Worm (Caenorhabditis elegans) whole organism, L3 larva: Measurements from ENCODE around the gene ZK228.13.

Source experiments
- R02D3.7 ChIP-seq: fragments of 150-350 bp; optimal IDR thresholded peaks from 2 replicates; lab custom pipeline; 2014; ENCODE audit warnings: missing biosample characterization, missing genetic modification characterization
- aly-2 ChIP-seq: fragments of 150-350 bp; optimal IDR thresholded peaks from 2 replicates; lab custom pipeline; 2014; ENCODE audit warnings: missing biosample characterization, missing genetic modification characterization
- ama-1 ChIP-seq: fragments of 150-350 bp; optimal IDR thresholded peaks from 2 replicates; lab custom pipeline; 2018
- ceh-16 ChIP-seq: sonication (generic microtip); optimal IDR thresholded peaks from 2 replicates; lab custom pipeline; 2017; ENCODE audit warnings: missing biosample characterization, missing genetic modification characterization
- ceh-28 ChIP-seq: fragments of 150-350 bp; optimal IDR thresholded peaks from 2 replicates; lab custom pipeline; 2014; ENCODE audit warnings: missing biosample characterization, missing genetic modification reagents, missing genetic modification characterization
- ceh-82 ChIP-seq: fragments of 150-350 bp; optimal IDR thresholded peaks from 2 replicates; lab custom pipeline; 2014; ENCODE audit warnings: missing biosample characterization, missing genetic modification characterization
- ceh-9 ChIP-seq: sonication (generic microtip); optimal IDR thresholded peaks from 2 replicates; lab custom pipeline; 2018; ENCODE audit warnings: missing biosample characterization, missing genetic modification characterization
- daf-12 ChIP-seq: fragments of 150-350 bp; optimal IDR thresholded peaks from 2 replicates; lab custom pipeline; 2014; ENCODE audit warnings: missing biosample characterization, missing genetic modification reagents, missing genetic modification characterization
- egl-27 ChIP-seq: sonication (generic microtip); optimal IDR thresholded peaks from 4 replicates; lab custom pipeline; 2017; ENCODE audit warnings: missing biosample characterization, missing genetic modification reagents, missing genetic modification characterization
- elt-1 ChIP-seq: fragments of 150-350 bp; optimal IDR thresholded peaks from 2 replicates; lab custom pipeline; 2014; ENCODE audit warnings: missing biosample characterization, missing genetic modification characterization
- elt-2 ChIP-seq: sonication (generic microtip); optimal IDR thresholded peaks from 2 replicates; lab custom pipeline; 2016; ENCODE audit warnings: missing genetic modification reagents, mild to moderate bottlenecking, missing genetic modification characterization, missing compliant biosample characterization
- eor-1 ChIP-seq, 2 experiments: fragments of 150-350 bp; optimal IDR thresholded peaks; 2 replicates each; lab custom pipeline; 2014 to 2018; ENCODE audit warnings: missing biosample characterization in 2 of 2, missing genetic modification characterization in 2 of 2
- fkh-10 ChIP-seq: sonication (generic microtip); optimal IDR thresholded peaks from 2 replicates; lab custom pipeline; 2017; ENCODE audit warnings: missing biosample characterization, missing genetic modification reagents, missing genetic modification characterization
- fkh-2 ChIP-seq: fragments of 150-350 bp; optimal IDR thresholded peaks from 2 replicates; lab custom pipeline; 2014; ENCODE audit warnings: missing biosample characterization, missing genetic modification reagents, missing genetic modification characterization
- fos-1 ChIP-seq: fragments of 150-350 bp; optimal IDR thresholded peaks from 2 replicates; lab custom pipeline; 2014; ENCODE audit warnings: missing biosample characterization, missing genetic modification characterization
- hmg-11 ChIP-seq: sonication (generic microtip); optimal IDR thresholded peaks from 2 replicates; lab custom pipeline; 2016; ENCODE audit warnings: missing genetic modification characterization, missing compliant biosample characterization
- jun-1 ChIP-seq: fragments of 150-350 bp; optimal IDR thresholded peaks from 2 replicates; lab custom pipeline; 2014; ENCODE audit warnings: missing biosample characterization, missing genetic modification reagents, missing genetic modification characterization
- lin-15B ChIP-seq: fragments of 150-350 bp; optimal IDR thresholded peaks from 2 replicates; lab custom pipeline; 2014; ENCODE audit warnings: missing biosample characterization, missing genetic modification characterization
- lin-39 ChIP-seq: fragments of 150-350 bp; optimal IDR thresholded peaks from 2 replicates; lab custom pipeline; 2018; ENCODE audit warnings: missing biosample characterization, missing genetic modification reagents, missing genetic modification characterization
- mdl-1 ChIP-seq: fragments of 150-350 bp; optimal IDR thresholded peaks from 2 replicates; lab custom pipeline; 2014; ENCODE audit warnings: missing biosample characterization, missing genetic modification characterization
- nfya-1 ChIP-seq: sonication (generic microtip); optimal IDR thresholded peaks from 2 replicates; lab custom pipeline; 2017; ENCODE audit warnings: missing genetic modification characterization, mild to moderate bottlenecking, missing compliant biosample characterization, antibody characterized with exemption, moderate library complexity; ENCODE audit not compliant: insufficient read depth
- nhr-11 ChIP-seq: fragments of 150-350 bp; optimal IDR thresholded peaks from 2 replicates; lab custom pipeline; 2014; ENCODE audit warnings: missing biosample characterization, missing genetic modification characterization
- nhr-12 ChIP-seq: fragments of 150-350 bp; optimal IDR thresholded peaks from 2 replicates; lab custom pipeline; 2014; ENCODE audit warnings: missing biosample characterization, missing genetic modification characterization
- nhr-23 ChIP-seq: fragments of 150-350 bp; optimal IDR thresholded peaks from 2 replicates; lab custom pipeline; 2014; ENCODE audit warnings: missing biosample characterization, missing genetic modification reagents, missing genetic modification characterization
- nhr-237 ChIP-seq: fragments of 150-350 bp; optimal IDR thresholded peaks from 2 replicates; lab custom pipeline; 2014; ENCODE audit warnings: missing biosample characterization, missing genetic modification characterization
- nhr-25 ChIP-seq: sonication (generic microtip); optimal IDR thresholded peaks from 2 replicates; lab custom pipeline; 2017; ENCODE audit warnings: missing biosample characterization, missing genetic modification characterization
- nhr-28 ChIP-seq: fragments of 150-350 bp; optimal IDR thresholded peaks from 2 replicates; lab custom pipeline; 2014; ENCODE audit warnings: missing biosample characterization, missing genetic modification characterization
- nhr-76 ChIP-seq: fragments of 150-350 bp; sonication (generic microtip); optimal IDR thresholded peaks from 5 replicates; lab custom pipeline; 2014; ENCODE audit warnings: missing biosample characterization, missing genetic modification characterization
- nhr-77 ChIP-seq: fragments of 150-350 bp; optimal IDR thresholded peaks from 2 replicates; lab custom pipeline; 2014; ENCODE audit warnings: missing biosample characterization, missing genetic modification characterization
- pha-4 ChIP-seq: fragments of 150-350 bp; optimal IDR thresholded peaks from 2 replicates; lab custom pipeline; 2014; ENCODE audit warnings: missing biosample characterization, missing genetic modification reagents, missing genetic modification characterization
- pqm-1 ChIP-seq: fragments of 150-350 bp; optimal IDR thresholded peaks from 2 replicates; lab custom pipeline; 2017; ENCODE audit warnings: missing biosample characterization, missing genetic modification characterization, inconsistent platforms
- sea-2 ChIP-seq: fragments of 150-350 bp; sonication (generic microtip); optimal IDR thresholded peaks from 4 replicates; lab custom pipeline; 2014; ENCODE audit warnings: missing biosample characterization, missing genetic modification reagents, missing genetic modification characterization
- snpc-4 ChIP-seq: fragments of 150-350 bp; optimal IDR thresholded peaks from 2 replicates; lab custom pipeline; 2014; ENCODE audit warnings: missing biosample characterization, missing genetic modification characterization
- tbx-2 ChIP-seq: sonication (generic microtip); optimal IDR thresholded peaks from 2 replicates; lab custom pipeline; 2016; ENCODE audit warnings: mild to moderate bottlenecking, missing genetic modification characterization, missing compliant biosample characterization
- unc-39 ChIP-seq: sonication (generic microtip); optimal IDR thresholded peaks from 4 replicates; lab custom pipeline; 2017; ENCODE audit warnings: missing biosample characterization, missing genetic modification characterization
- unc-62 ChIP-seq: fragments of 150-350 bp; sonication (generic microtip); optimal IDR thresholded peaks from 4 replicates; lab custom pipeline; 2014; ENCODE audit warnings: missing biosample characterization, missing genetic modification reagents, missing genetic modification characterization
- zag-1 ChIP-seq: fragments of 150-350 bp; optimal IDR thresholded peaks from 2 replicates; lab custom pipeline; 2014; ENCODE audit warnings: missing biosample characterization, missing genetic modification characterization
- ztf-4 ChIP-seq: fragments of 150-350 bp; optimal IDR thresholded peaks from 2 replicates; lab custom pipeline; 2014; ENCODE audit warnings: missing biosample characterization, missing genetic modification characterization

The ZK228.13 gene

DNA sequence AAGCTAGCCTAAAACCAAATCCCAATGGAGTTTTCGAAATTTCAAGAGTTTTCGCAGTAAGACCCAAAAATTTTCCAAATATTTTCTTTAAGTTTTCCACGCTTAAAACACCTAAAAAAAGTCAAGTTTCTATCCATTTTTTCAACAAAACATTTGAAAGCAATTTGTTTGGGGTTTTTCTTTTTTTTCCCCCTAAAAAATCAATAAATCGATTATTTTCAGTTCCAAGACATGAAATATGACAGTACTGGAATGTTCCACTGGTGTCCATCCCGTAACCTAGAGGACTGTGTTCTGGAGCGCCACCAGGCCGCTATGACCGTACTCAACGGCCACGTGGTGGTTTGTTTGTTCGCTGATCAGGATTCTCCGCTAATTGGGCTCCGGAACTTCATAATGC is 36.6 kb upstream of the ZK228.13 start:
- TF ChIP-seq nhr-237 (tag; lab: Kevin White, UChicago) = no peak
- peak; percentile 56 for TF ChIP-seq ceh-28

DNA sequence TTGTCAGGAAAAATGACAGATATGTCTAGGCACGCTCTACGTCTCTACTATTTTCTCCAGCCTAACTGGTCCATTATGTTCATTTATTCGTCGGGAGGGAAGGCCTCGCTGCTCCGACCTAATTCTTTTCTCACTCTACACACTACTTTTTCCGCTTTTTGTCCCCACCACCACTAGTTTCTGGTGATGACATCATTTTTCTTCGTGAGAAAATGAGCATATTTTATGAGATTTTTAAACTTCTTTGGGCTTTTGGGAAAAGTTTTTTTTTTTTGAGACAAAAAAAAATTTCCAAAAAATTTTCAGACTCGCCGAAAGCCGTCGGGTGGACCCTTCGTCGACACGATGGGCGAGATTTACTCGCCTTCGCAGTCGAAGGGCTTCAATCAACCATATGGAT is 24.0 kb upstream of the ZK228.13 start, which contains the start of gene slo-1:
Gene slo-1 (plus strand): TSS at position 301 of the 400 bp plus-strand sequence.
- TF ChIP-seq R02D3.7 (tag; lab: Kevin White, UChicago) (no peak), elt-2 (tag; lab: Kevin White, UChicago) (no peak), eor-1 (tag; optimal IDR thresholded peaks at IDR 0.05; lab: Kevin White, UChicago) (no peak)

DNA sequence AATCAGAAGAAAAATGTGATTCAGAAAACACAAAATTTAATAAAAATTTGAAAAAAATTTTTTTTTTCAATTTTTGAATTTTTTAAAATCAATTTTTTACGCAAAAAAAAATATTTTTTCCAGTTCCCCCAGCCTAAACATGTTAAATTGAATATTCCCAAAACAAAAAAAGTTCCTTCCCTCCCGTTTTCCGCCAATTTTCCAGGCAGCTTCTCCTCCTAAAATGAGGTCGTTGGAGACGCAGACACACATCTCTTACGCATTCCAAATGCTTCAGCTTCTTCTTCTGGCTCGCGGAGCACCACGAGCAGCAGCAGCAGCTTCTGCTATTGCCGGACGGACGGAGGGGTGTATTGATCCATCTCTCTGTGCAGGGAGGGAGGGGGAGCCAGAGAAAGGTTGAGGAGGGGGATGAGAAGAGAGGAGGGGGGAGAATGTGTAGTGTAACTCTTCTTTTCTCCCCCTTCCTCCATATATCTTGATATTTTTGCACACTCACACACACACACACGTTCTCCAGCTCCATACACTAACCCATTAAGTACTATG is 22.4 kb upstream of the ZK228.13 start:
- TF ChIP-seq ceh-16 (tag; lab: Kevin White, UChicago) = no peak
- TF ChIP-seq fkh-2 (tag; lab: Kevin White, UChicago) = no peak
- no peak for TF ChIP-seq nhr-237 (tag; lab: Kevin White, UChicago)
- TF ChIP-seq egl-27 = no peak
- peak; percentile 33 for TF ChIP-seq lin-15B (tag; lab: Kevin White, UChicago)
- TF ChIP-seq nhr-76 (tag; lab: Kevin White, UChicago) = no peak
- TF ChIP-seq ceh-82 (tag; lab: Kevin White, UChicago) = no peak
- no peak for TF ChIP-seq ama-1 (lab: Kevin White, UChicago)
- no peak for TF ChIP-seq nhr-25 (tag; lab: Kevin White, UChicago)
- TF ChIP-seq lin-39 (tag; lab: Kevin White, UChicago) = peak; percentile 78
- no peak for TF ChIP-seq fos-1 (tag; lab: Kevin White, UChicago)
- TF ChIP-seq R02D3.7 (tag; lab: Kevin White, UChicago) = no peak
- peak; percentile 36 for TF ChIP-seq elt-1 (tag; lab: Kevin White, UChicago)
- TF ChIP-seq hmg-11 (tag; lab: Kevin White, UChicago) = peak; percentile 65
- TF ChIP-seq aly-2 = no peak
- TF ChIP-seq nhr-12 (tag; lab: Kevin White, UChicago) = no peak
- no peak for TF ChIP-seq nhr-23 (tag; lab: Kevin White, UChicago)
- TF ChIP-seq nfya-1 = peak; percentile 73
- TF ChIP-seq ceh-9 (tag; lab: Kevin White, UChicago) = no peak
- TF ChIP-seq nhr-11 (tag; lab: Kevin White, UChicago) = no peak
- peak; percentile 31 for TF ChIP-seq snpc-4 (tag; lab: Kevin White, UChicago)
- TF ChIP-seq fkh-10 (GFP tag; lab: Kevin White, UChicago) = peak; percentile 51
- TF ChIP-seq daf-12 (tag; lab: Kevin White, UChicago) = no peak
- no peak for TF ChIP-seq tbx-2 (tag; lab: Kevin White, UChicago)
- TF ChIP-seq zag-1 (tag; lab: Kevin White, UChicago) = no peak
- TF ChIP-seq nhr-77 = no peak
- no peak for TF ChIP-seq unc-62
- TF ChIP-seq pha-4 = no peak
- no peak for TF ChIP-seq jun-1 (tag; lab: Kevin White, UChicago)
- TF ChIP-seq pqm-1 = no peak
- no peak for TF ChIP-seq mdl-1 (tag; lab: Kevin White, UChicago)
- TF ChIP-seq, all 47 proteins: peak for 7

DNA sequence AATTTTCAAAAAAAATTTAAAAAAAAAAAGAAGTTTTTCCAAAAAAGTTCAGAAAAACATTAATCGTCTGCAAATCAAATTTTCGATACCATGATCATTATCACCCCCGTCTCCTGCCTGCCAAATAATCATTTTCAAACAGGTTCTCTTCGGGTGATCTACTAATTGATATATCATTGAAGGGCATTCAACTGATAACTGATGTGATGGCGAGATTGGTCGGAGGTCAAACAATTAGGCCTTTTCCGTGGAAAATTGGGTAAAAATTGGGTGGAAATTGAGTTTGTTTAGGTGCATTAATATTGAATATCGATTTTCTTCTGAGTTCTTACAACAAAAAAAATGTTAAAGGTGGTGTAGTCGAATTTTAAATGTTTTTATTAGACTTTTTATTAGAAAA is 19.2 kb upstream of the ZK228.13 start, which contains the start of gene Y51A2D.18:
Gene Y51A2D.18 (minus strand): TSS at position 101 of the 400 bp plus-strand sequence.
- TF ChIP-seq unc-62 (no peak), nhr-28 (tag; lab: Kevin White, UChicago) (no peak), R02D3.7 (tag; lab: Kevin White, UChicago) (no peak)
- TF ChIP-seq, all 47 proteins: peak for 0

DNA sequence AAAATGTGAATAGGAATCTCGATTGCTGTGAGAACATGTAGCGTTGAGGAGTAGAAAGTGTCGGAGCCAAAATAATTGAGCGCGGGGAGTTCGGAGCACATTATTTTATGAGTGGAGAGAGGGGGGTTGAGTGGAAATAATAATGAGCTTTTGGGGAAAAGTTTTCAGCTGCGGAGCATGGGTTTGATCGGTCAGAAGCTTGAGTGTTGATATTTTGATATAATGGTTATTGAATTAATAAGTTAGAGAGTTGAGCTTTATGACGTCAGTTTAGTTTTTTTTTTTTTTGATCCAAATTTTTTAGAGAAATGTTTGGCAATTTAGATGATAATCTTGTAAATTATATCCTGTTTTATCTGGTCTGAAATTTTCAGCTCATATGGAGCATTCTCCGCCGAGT is 12.2 kb upstream of the ZK228.13 start, which contains the start of gene srh-178:
Gene srh-178 (minus strand): TSS at position 101 of the 400 bp plus-strand sequence.
- TF ChIP-seq unc-39 (tag; lab: Kevin White, UChicago) = no peak
- no peak for TF ChIP-seq nhr-25 (tag; lab: Kevin White, UChicago)
- no peak for TF ChIP-seq ztf-4
- no peak for TF ChIP-seq nhr-11 (tag; lab: Kevin White, UChicago)
- TF ChIP-seq tbx-2 (tag; lab: Kevin White, UChicago) = no peak
- TF ChIP-seq eor-1 (tag; optimal IDR thresholded peaks at IDR 0.05; lab: Kevin White, UChicago) = no peak
- no peak for TF ChIP-seq fos-1 (tag; lab: Kevin White, UChicago)
- TF ChIP-seq nhr-23 (tag; lab: Kevin White, UChicago) = no peak
- TF ChIP-seq R02D3.7 (tag; lab: Kevin White, UChicago) = no peak
- TF ChIP-seq zag-1 (tag; lab: Kevin White, UChicago) = no peak
- no peak for TF ChIP-seq daf-12 (tag; lab: Kevin White, UChicago)
- TF ChIP-seq unc-62 = no peak
- TF ChIP-seq sea-2 = no peak
- no peak for TF ChIP-seq nhr-28 (tag; lab: Kevin White, UChicago)
